Fruit fly (Drosophila melanogaster) S2 (cell line): Measurements from ENCODE around the gene dpr11.

ENCODE experiments used
- CG8478 ChIP-seq: fragments of >200 bp; optimal IDR thresholded peaks from 2 replicates; lab custom pipeline; 2018
- CTCF ChIP-seq, 2 experiments: fragments of >200 bp; optimal IDR thresholded peaks; 2 replicates each; lab custom pipeline; 2018

dm6 chr3R:6548736-6549135 is 44.4 kb downstream of the dpr11 start, which contains the start of gene Pif2:
- TF ChIP-seq CG8478 (lab: Kevin White, UChicago): no peak
- TF ChIP-seq CTCF (optimal IDR thresholded peaks at IDR 0.05; lab: Kevin White, UChicago): no peak
